Fruit fly (Drosophila melanogaster): ENCODE results near the gene vri.

DNA sequence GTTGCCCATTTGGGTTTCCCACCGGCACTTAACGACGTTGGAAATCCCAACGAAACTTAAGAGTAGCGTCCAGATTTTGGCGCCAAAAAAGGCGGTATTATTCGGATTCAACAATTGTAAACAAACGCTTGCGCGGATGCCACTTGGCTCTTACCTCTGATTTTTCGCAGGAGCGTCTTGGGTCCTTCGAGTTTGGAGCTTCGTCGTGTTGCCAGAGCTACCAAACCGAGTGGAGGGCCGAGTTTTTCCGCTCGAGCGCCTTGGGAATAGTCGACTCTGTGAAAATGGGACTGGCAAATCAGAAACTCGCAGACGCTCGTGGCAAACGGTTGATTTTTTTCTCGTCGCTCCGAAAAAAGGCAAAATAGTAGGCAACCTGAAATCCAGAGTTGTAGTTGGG lies 57.2 kb downstream of the vri start, which contains the start of gene nompC:
- TF ChIP-seq insv (GFP tag; optimal IDR thresholded peaks at IDR 0.05), result no peak
- no peak for TF ChIP-seq CG10321 (GFP tag; IDR thresholded peaks at IDR 0.05)
- no peak for TF ChIP-seq CG1832 (GFP tag; optimal IDR thresholded peaks at IDR 0.05)
- no peak for TF ChIP-seq CG11695 (GFP tag; IDR thresholded peaks at IDR 0.05)
- TF ChIP-seq Gsc (GFP tag; IDR thresholded peaks at IDR 0.05), result no peak
- TF ChIP-seq CG17612 (GFP tag; IDR thresholded peaks at IDR 0.05), result no peak
- TF ChIP-seq GATAe (GFP tag; conservative IDR thresholded peaks at IDR 0.05), result no peak
- TF ChIP-seq psq (GFP tag; optimal IDR thresholded peaks at IDR 0.05), result no peak
- TF ChIP-seq CG30403 (GFP tag; optimal IDR thresholded peaks at IDR 0.05), result no peak
- TF ChIP-seq CG18599 (GFP tag; optimal IDR thresholded peaks at IDR 0.05), result no peak
- TF ChIP-seq Asciz (GFP tag; optimal IDR thresholded peaks at IDR 0.05), result no peak
- no peak for TF ChIP-seq CG16779 (GFP tag; IDR thresholded peaks at IDR 0.05)

Data from whole organism, embryonic.